Fruit fly (Drosophila melanogaster) whole organism, prepupa: ENCODE data around the gene Vps33B.

Experiments used
- Blimp-1 ChIP-seq: fragments of 200-800 bp; sonication (Bioruptor generic); optimal IDR thresholded peaks from 3 replicates; lab custom pipeline; 2017; ENCODE audit warnings: missing biosample characterization, missing genetic modification characterization, mild to moderate bottlenecking, moderate library complexity, missing genetic modification reagents
- CG10669 ChIP-seq: fragments of 200-800 bp; sonication (Bioruptor generic); optimal IDR thresholded peaks from 3 replicates; lab custom pipeline; 2018; ENCODE audit warnings: missing biosample characterization, mild to moderate bottlenecking, missing genetic modification characterization, moderate library complexity
- CG11294 ChIP-seq: fragments of 200-800 bp; sonication (Bioruptor generic); IDR thresholded peaks from 2 replicates; pipeline ENCODE4 v1.3.6; 2022; ENCODE audit warnings: missing biosample characterization, missing genetic modification characterization
- CG11902 ChIP-seq: fragments of 200-800 bp; sonication (Bioruptor generic); optimal IDR thresholded peaks from 3 replicates; lab custom pipeline; 2016; ENCODE audit warnings: missing biosample characterization, missing genetic modification characterization
- CG1621 ChIP-seq: fragments of 200-800 bp; sonication (Bioruptor generic); optimal IDR thresholded peaks from 3 replicates; lab custom pipeline; 2018; ENCODE audit warnings: missing biosample characterization, mild to moderate bottlenecking, missing genetic modification characterization
- CG16779 ChIP-seq: fragments of 200-800 bp; sonication (Bioruptor generic); optimal IDR thresholded peaks from 3 replicates; lab custom pipeline; 2017; ENCODE audit warnings: missing biosample characterization, mild to moderate bottlenecking, missing genetic modification characterization
- CG3032 ChIP-seq: fragments of 200-800 bp; optimal IDR thresholded peaks from 2 replicates; lab custom pipeline; 2019; ENCODE audit warnings: missing biosample characterization, mild to moderate bottlenecking, missing genetic modification characterization, moderate library complexity
- CG3919 ChIP-seq: fragments of 200-800 bp; sonication (Bioruptor generic); optimal IDR thresholded peaks from 3 replicates; lab custom pipeline; 2016; ENCODE audit warnings: missing biosample characterization, missing genetic modification characterization
- CG6276 ChIP-seq: fragments of 200-800 bp; sonication (Bioruptor generic); optimal IDR thresholded peaks from 2 replicates; lab custom pipeline; 2017; ENCODE audit warnings: missing biosample characterization, mild to moderate bottlenecking, missing genetic modification characterization
- CG6792 ChIP-seq: fragments of 200-800 bp; sonication (Bioruptor generic); optimal IDR thresholded peaks from 3 replicates; lab custom pipeline; 2016; ENCODE audit warnings: missing biosample characterization, missing genetic modification characterization
- CG6808 ChIP-seq: fragments of 200-800 bp; sonication (Bioruptor generic); optimal IDR thresholded peaks from 3 replicates; lab custom pipeline; 2017; ENCODE audit warnings: missing biosample characterization, missing genetic modification characterization, mild to moderate bottlenecking, moderate library complexity, missing genetic modification reagents
- CG6854 ChIP-seq: fragments of 200-800 bp; sonication (Bioruptor generic); optimal IDR thresholded peaks from 2 replicates; lab custom pipeline; 2017; ENCODE audit warnings: missing biosample characterization, mild to moderate bottlenecking, missing genetic modification characterization
- CG7368 ChIP-seq: fragments of 200-800 bp; sonication (Bioruptor generic); optimal IDR thresholded peaks from 3 replicates; lab custom pipeline; 2016; ENCODE audit warnings: missing biosample characterization, missing genetic modification characterization
- CG8119 ChIP-seq: fragments of 200-800 bp; sonication (Bioruptor generic); IDR thresholded peaks from 3 replicates; pipeline ENCODE4 v1.3.6; 2022; ENCODE audit warnings: missing biosample characterization, missing genetic modification characterization
- CG8319 ChIP-seq: fragments of 200-800 bp; sonication (Bioruptor generic); optimal IDR thresholded peaks from 3 replicates; lab custom pipeline; 2016; ENCODE audit warnings: missing biosample characterization, missing genetic modification characterization
- CG9139 ChIP-seq: fragments of 200-800 bp; sonication (Bioruptor generic); optimal IDR thresholded peaks from 3 replicates; lab custom pipeline; 2017; ENCODE audit warnings: missing biosample characterization, mild to moderate bottlenecking, missing genetic modification characterization
- Eip93F ChIP-seq: fragments of 200-800 bp; sonication (Bioruptor generic); optimal IDR thresholded peaks from 2 replicates; lab custom pipeline; 2016; ENCODE audit warnings: missing biosample characterization, mild to moderate bottlenecking, missing genetic modification characterization
- Ets21C ChIP-seq: fragments of 200-800 bp; sonication (Bioruptor generic); optimal IDR thresholded peaks from 3 replicates; lab custom pipeline; 2016; ENCODE audit warnings: missing biosample characterization, missing genetic modification characterization
- Ets96B ChIP-seq: fragments of 200-800 bp; optimal IDR thresholded peaks from 2 replicates; lab custom pipeline; 2019; ENCODE audit warnings: missing biosample characterization, mild to moderate bottlenecking, missing genetic modification characterization, moderate library complexity
- Gug ChIP-seq: fragments of 200-800 bp; sonication (Bioruptor generic); IDR thresholded peaks from 2 replicates; pipeline ENCODE4 v1.3.6; 2022; ENCODE audit warnings: missing biosample characterization, missing genetic modification characterization
- Hr38 ChIP-seq: sonication (Bioruptor generic); optimal IDR thresholded peaks from 2 replicates; lab custom pipeline; 2016; ENCODE audit warnings: missing biosample characterization, missing genetic modification characterization
- Smox ChIP-seq: fragments of 200-800 bp; sonication (Bioruptor generic); optimal IDR thresholded peaks from 3 replicates; lab custom pipeline; 2016; ENCODE audit warnings: missing biosample characterization, missing genetic modification characterization
- Sox102F ChIP-seq: fragments of 200-800 bp; sonication (Bioruptor generic); optimal IDR thresholded peaks from 2 replicates; lab custom pipeline; 2016; ENCODE audit warnings: missing biosample characterization, mild to moderate bottlenecking, missing genetic modification characterization
- achi ChIP-seq: fragments of 200-800 bp; sonication (Bioruptor generic); optimal IDR thresholded peaks from 3 replicates; lab custom pipeline; 2016; ENCODE audit warnings: missing biosample characterization, missing genetic modification characterization
- eg ChIP-seq: fragments of 200-800 bp; sonication (Bioruptor generic); IDR thresholded peaks from 3 replicates; pipeline ENCODE4 v1.3.6; 2022; ENCODE audit warnings: missing biosample characterization, missing genetic modification characterization
- esn ChIP-seq: fragments of 200-800 bp; sonication (Bioruptor generic); optimal IDR thresholded peaks from 2 replicates; lab custom pipeline; 2016; ENCODE audit warnings: missing biosample characterization, mild to moderate bottlenecking, missing genetic modification characterization, moderate library complexity
- fd85E ChIP-seq: fragments of 200-800 bp; sonication (Bioruptor generic); optimal IDR thresholded peaks from 3 replicates; lab custom pipeline; 2016; ENCODE audit warnings: missing biosample characterization, missing genetic modification characterization
- fkh ChIP-seq: fragments of 200-800 bp; sonication (Bioruptor generic); optimal IDR thresholded peaks from 3 replicates; lab custom pipeline; 2017; ENCODE audit warnings: missing biosample characterization, mild to moderate bottlenecking, missing genetic modification characterization, moderate library complexity
- lz ChIP-seq: fragments of 200-800 bp; sonication (Bioruptor generic); optimal IDR thresholded peaks from 3 replicates; lab custom pipeline; 2016; ENCODE audit warnings: missing biosample characterization, missing genetic modification characterization
- net ChIP-seq: fragments of 200-800 bp; sonication (Bioruptor generic); optimal IDR thresholded peaks from 3 replicates; lab custom pipeline; 2016; ENCODE audit warnings: missing biosample characterization, missing genetic modification characterization
- salr ChIP-seq, 2 experiments: fragments of 200-800 bp; sonication (Bioruptor generic); optimal IDR thresholded peaks; 3 replicates each; lab custom pipeline; 2016 to 2018; ENCODE audit warnings: missing biosample characterization in 2 of 2, missing genetic modification characterization in 2 of 2, mild to moderate bottlenecking in 1 of 2
- spab ChIP-seq: fragments of 200-800 bp; sonication (Bioruptor generic); optimal IDR thresholded peaks from 2 replicates; lab custom pipeline; 2017; ENCODE audit warnings: missing biosample characterization, mild to moderate bottlenecking, missing genetic modification characterization, missing genetic modification reagents
- svp ChIP-seq: fragments of 200-800 bp; sonication (Bioruptor generic); peaks from one replicate; lab custom pipeline; 2016; ENCODE audit warnings: missing biosample characterization, missing genetic modification characterization
- vri ChIP-seq: fragments of 200-800 bp; sonication (Bioruptor generic); optimal IDR thresholded peaks from 3 replicates; lab custom pipeline; 2016; ENCODE audit warnings: missing biosample characterization, mild to moderate bottlenecking, missing genetic modification characterization

Vps33B gene

DNA sequence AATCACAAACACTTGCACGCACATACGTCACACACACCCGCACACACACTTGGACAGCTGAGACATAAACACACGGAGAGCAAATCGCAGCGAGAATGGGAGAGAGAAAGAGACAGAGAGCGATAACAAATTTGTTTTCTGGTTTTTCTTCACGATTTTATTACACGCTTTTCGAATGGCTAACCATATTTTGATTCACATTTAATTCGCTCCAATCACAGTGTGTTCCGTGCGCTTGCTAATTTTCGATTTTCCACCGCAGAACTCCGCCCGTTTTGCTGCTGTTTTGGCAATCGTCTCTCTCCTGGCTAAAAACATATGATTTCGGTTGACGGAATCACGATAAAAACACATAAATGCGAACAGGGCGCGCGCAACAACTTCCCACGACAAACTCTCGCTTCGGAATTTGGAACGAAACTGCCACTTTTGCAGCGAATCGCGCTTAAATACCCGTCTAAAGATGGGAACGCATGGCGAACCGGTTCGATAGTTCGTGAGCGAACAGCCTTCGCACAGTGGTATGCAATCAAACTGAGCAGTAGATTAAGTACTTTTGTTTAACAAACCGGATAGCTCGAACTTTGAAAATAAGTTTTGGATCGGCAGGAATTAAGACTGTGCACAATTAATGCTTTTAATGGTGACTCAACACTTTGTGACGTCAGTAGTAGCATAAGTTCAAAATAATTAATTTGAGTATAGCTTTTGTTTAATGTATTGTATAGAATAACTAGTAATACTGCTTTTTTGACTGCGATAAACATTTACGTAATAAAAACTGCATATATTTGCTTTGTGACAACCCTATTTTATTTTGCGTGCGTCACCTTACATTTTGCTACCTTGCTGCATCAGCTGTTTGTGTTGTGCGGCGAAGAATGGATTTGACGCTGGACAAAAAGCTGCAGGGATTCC is at the start of gene Vps33B, which contains the start of gene Fur1 (continued):
- TF ChIP-seq CG8119 (GFP tag; lab: Robert Waterston, UW), result peak; percentile 95
- TF ChIP-seq CG6808 (GFP tag; lab: Kevin White, UChicago), result peak; percentile 93
- peak; percentile 94 for TF ChIP-seq CG6276 (GFP tag; lab: Kevin White, UChicago)
- TF ChIP-seq Smox, result peak; percentile 98
- peak; percentile 96 for TF ChIP-seq CG3032 (tag; lab: Kevin White, UChicago)
- TF ChIP-seq CG16779 (tag; lab: Kevin White, UChicago), result peak; percentile 85
- TF ChIP-seq salr (GFP tag; optimal IDR thresholded peaks at IDR 0.05; lab: Kevin White, UChicago), result peak; percentile 92 to 99
- peak; percentile 92 for TF ChIP-seq CG11294 (GFP tag; lab: Robert Waterston, UW)
- TF ChIP-seq CG1621, result peak; percentile 94
- TF ChIP-seq Hr38 (GFP tag; lab: Kevin White, UChicago), result peak; percentile 91
- TF ChIP-seq, all 60 proteins: peak for 60

dm6 chr3R:25427175-25427574 is 46.1 kb upstream of the Vps33B start:
- TF ChIP-seq fd85E (GFP tag; lab: Kevin White, UChicago) (no peak), CG9139 (GFP tag; lab: Kevin White, UChicago) (no peak), spab (GFP tag; lab: Kevin White, UChicago) (no peak), CG3919 (no peak), svp (GFP tag; lab: Kevin White, UChicago) (no peak), CG8119 (GFP tag; lab: Robert Waterston, UW) (no peak), Gug (GFP tag; lab: Robert Waterston, UW) (no peak), esn (GFP tag; lab: Kevin White, UChicago) (no peak), fkh (GFP tag; lab: Kevin White, UChicago) (no peak), CG7368 (GFP tag; lab: Kevin White, UChicago) (no peak), eg (no peak), Eip93F (GFP tag; lab: Kevin White, UChicago) (no peak), CG6808 (GFP tag; lab: Kevin White, UChicago) (no peak), CG6792 (GFP tag; lab: Kevin White, UChicago) (no peak), net (no peak), achi (GFP tag; lab: Kevin White, UChicago) (no peak), Blimp-1 (GFP tag; lab: Kevin White, UChicago) (no peak), CG11294 (GFP tag; lab: Robert Waterston, UW) (no peak)

dm6 chr3R:25437254-25437810 is 36.0 kb upstream of the Vps33B start:
- TF ChIP-seq svp (GFP tag; lab: Kevin White, UChicago), result peak; percentile 23
- TF ChIP-seq CG10669 (GFP tag; lab: Kevin White, UChicago), result no peak
- TF ChIP-seq, all 60 proteins: peak for 1

- TF ChIP-seq Sox102F (GFP tag; lab: Kevin White, UChicago), result no peak
- no peak for TF ChIP-seq CG11902 (GFP tag; lab: Kevin White, UChicago)
- no peak for TF ChIP-seq lz
- TF ChIP-seq CG1621, result no peak
- TF ChIP-seq vri (GFP tag; lab: Kevin White, UChicago), result peak; percentile 43
- TF ChIP-seq Ets96B (tag; lab: Kevin White, UChicago), result no peak
- no peak for TF ChIP-seq CG6854 (GFP tag; lab: Kevin White, UChicago)
- TF ChIP-seq achi (GFP tag; lab: Kevin White, UChicago), result no peak
- no peak for TF ChIP-seq salr (GFP tag; optimal IDR thresholded peaks at IDR 0.05; lab: Kevin White, UChicago)
- no peak for TF ChIP-seq CG8319 (GFP tag; lab: Kevin White, UChicago)
- no peak for TF ChIP-seq Hr38 (GFP tag; lab: Kevin White, UChicago)
- peak; percentile 88 for TF ChIP-seq svp (GFP tag; lab: Kevin White, UChicago)
- TF ChIP-seq spab (GFP tag; lab: Kevin White, UChicago), result no peak
- no peak for TF ChIP-seq Ets21C
Observed at dm6 chr3R:25438353-25438986, 34.8 kb upstream of the Vps33B start.
